Fruit fly (Drosophila melanogaster): ENCODE data around the gene CG31650.

DNA sequence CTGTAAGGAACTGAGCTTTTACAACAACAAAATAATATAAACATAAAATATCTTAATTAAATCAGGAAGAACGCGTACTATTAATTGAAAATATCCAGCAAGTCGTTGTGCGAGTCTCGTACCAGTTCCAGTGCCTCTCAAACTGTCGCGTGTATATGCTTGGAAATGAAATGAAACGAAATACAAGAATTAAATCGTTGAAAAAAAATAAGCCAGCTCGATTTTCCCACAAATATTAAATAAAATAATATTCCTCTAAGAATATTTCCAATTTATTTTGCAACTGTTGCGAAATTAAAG, 14.8 kb downstream of the CG31650 start:
- no peak for TF ChIP-seq Dfd (GFP tag; optimal IDR thresholded peaks at IDR 0.05)
- no peak for TF ChIP-seq N (GFP tag; optimal IDR thresholded peaks at IDR 0.05)
- no peak for TF ChIP-seq dmrt93B (GFP tag; optimal IDR thresholded peaks at IDR 0.05)
- no peak for TF ChIP-seq rgr (GFP tag; optimal IDR thresholded peaks at IDR 0.05)
- TF ChIP-seq pan (optimal IDR thresholded peaks at IDR 0.05), result no peak
- TF ChIP-seq Mio (GFP tag; optimal IDR thresholded peaks at IDR 0.05), result no peak
- no peak for TF ChIP-seq Myc (optimal IDR thresholded peaks at IDR 0.05)
- no peak for TF ChIP-seq sage (GFP tag; optimal IDR thresholded peaks at IDR 0.05)
- no peak for TF ChIP-seq CrebA (GFP tag; optimal IDR thresholded peaks at IDR 0.05; ENCODE audit: borderline replicate concordance)
- no peak for TF ChIP-seq ey (GFP tag; optimal IDR thresholded peaks at IDR 0.05)
- no peak for TF ChIP-seq GATAd (GFP tag; optimal IDR thresholded peaks at IDR 0.05)
- no peak for TF ChIP-seq br (GFP tag; optimal IDR thresholded peaks at IDR 0.05)
- TF ChIP-seq usp (GFP tag; optimal IDR thresholded peaks at IDR 0.05), result no peak
